Fruit fly (Drosophila melanogaster): ENCODE data around the gene bnb.

Gene bnb

DNA sequence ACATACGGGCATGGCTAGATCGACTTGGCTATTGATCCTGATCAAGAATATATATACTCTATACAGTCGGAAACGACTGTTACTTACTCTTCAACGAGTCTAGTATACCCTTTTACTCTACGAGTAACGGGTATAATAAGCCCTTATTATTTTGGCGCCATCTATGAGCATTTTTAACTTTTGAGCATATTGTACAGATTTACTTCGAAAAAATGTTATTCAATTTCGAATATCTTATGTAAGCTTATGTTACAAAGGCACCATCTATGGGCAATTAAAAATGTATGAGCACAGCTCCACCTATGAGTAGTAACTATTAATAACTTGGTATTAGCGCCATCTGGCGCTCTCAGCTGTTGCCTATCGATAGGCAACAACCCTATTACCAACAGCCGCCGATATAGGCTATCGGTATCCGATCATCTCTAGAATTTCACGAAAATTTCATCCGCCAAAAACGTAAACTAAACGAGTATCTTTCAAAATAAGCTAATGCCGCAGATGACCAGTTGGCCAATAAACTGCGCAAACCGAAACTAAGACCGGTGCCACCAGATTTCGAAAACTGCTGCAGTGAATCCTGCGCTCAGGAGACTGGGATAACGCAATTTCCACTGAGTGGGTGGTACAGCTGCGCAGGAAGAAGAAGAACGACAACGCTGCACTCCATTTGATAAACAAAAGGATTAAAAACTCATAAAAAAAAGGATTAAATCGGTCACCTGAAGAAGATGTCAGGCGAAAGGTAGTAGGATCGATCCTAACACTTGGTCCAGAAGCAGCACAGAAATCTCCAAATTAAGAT lies 45.9 kb upstream of the bnb start, which contains the start of gene htk (continued):
- TF ChIP-seq CG11456 (GFP tag; IDR thresholded peaks at IDR 0.05) (peak; percentile 95), sens-2 (GFP tag; IDR thresholded peaks at IDR 0.05) (peak; percentile 49; the same call in 1 of the 2 replicates), CG6254 (GFP tag; optimal IDR thresholded peaks at IDR 0.05) (no peak), nerfin-2 (GFP tag; IDR thresholded peaks at IDR 0.05; ENCODE audit: partially characterized antibody) (peak; percentile 70; the same call in 1 of the 2 replicates), pita (GFP tag; optimal IDR thresholded peaks at IDR 0.05) (peak; percentile 51), Atf-2 (GFP tag; optimal IDR thresholded peaks at IDR 0.05) (peak; percentile 65), Kr (GFP tag; optimal IDR thresholded peaks at IDR 0.05) (peak; percentile 57), Mrtf (GFP tag; IDR thresholded peaks at IDR 0.05) (peak; percentile 69; the same call in 1 of the 3 replicates), CG18619 (GFP tag; optimal IDR thresholded peaks at IDR 0.05) (peak; percentile 45), shn (GFP tag; optimal IDR thresholded peaks at IDR 0.05) (peak; percentile 77), en (GFP tag; optimal IDR thresholded peaks at IDR 0.05) (peak; percentile 54), NfI (GFP tag; optimal IDR thresholded peaks at IDR 0.05) (peak; percentile 74), dm (GFP tag; optimal IDR thresholded peaks at IDR 0.05) (peak; percentile 52), CG16863 (GFP tag; optimal IDR thresholded peaks at IDR 0.05) (peak; percentile 22), CG13123 (GFP tag; optimal IDR thresholded peaks at IDR 0.05) (peak; percentile 28), CG13894 (tag; optimal IDR thresholded peaks at IDR 0.05) (peak; percentile 93), CG9215 (GFP tag; IDR thresholded peaks at IDR 0.05) (peak; percentile 50; the same call in 1 of the 2 replicates), bcd (GFP tag; optimal IDR thresholded peaks at IDR 0.05) (peak; percentile 45), bowl (GFP tag; IDR thresholded peaks at IDR 0.05) (no peak), CG15073 (GFP tag; optimal IDR thresholded peaks at IDR 0.05) (no peak), inv (GFP tag; IDR thresholded peaks at IDR 0.05; ENCODE audit: partially characterized antibody) (peak; percentile 86), Nf-YA (GFP tag; IDR thresholded peaks at IDR 0.05) (no peak), Max (GFP tag; optimal IDR thresholded peaks at IDR 0.05) (peak; percentile 13), salm (tag; optimal IDR thresholded peaks at IDR 0.05) (no peak), NK7.1 (GFP tag; optimal IDR thresholded peaks at IDR 0.05) (peak; percentile 25), tio (GFP tag; optimal IDR thresholded peaks at IDR 0.05) (no peak), CG31441 (GFP tag; IDR thresholded peaks at IDR 0.05) (peak; percentile 40; the same call in 1 of the 2 replicates), CG15696 (tag; optimal IDR thresholded peaks at IDR 0.05) (peak; percentile 78), CG14014 (GFP tag; IDR thresholded peaks at IDR 0.05) (peak; percentile 55; the same call in 1 of the 2 replicates), prd (optimal IDR thresholded peaks at IDR 0.05) (no peak), prd (GFP tag; IDR thresholded peaks at IDR 0.05) (peak; percentile 72; the same call in 2 of the 3 replicates), stwl (tag; optimal IDR thresholded peaks at IDR 0.05) (peak; percentile 54), CG13287 (GFP tag; IDR thresholded peaks at IDR 0.05; ENCODE audit: partially characterized antibody) (peak; percentile 89), twi (tag; optimal IDR thresholded peaks at IDR 0.05) (peak; percentile 36), Asciz (GFP tag; optimal IDR thresholded peaks at IDR 0.05) (peak; percentile 43), B-H1 (GFP tag; IDR thresholded peaks at IDR 0.05) (no peak; the same call in 2 of the 3 replicates), Xbp1 (GFP tag; optimal IDR thresholded peaks at IDR 0.05) (peak; percentile 82), pzg (GFP tag; optimal IDR thresholded peaks at IDR 0.05) (peak; percentile 94), CG6689 (GFP tag; IDR thresholded peaks at IDR 0.05) (peak; percentile 23; the same call in 1 of the 2 replicates), CG43689 (GFP tag; IDR thresholded peaks at IDR 0.05) (no peak), CG11398 (GFP tag; optimal IDR thresholded peaks at IDR 0.05) (peak; percentile 31), CG9817 (tag; optimal IDR thresholded peaks at IDR 0.05) (peak; percentile 52), B-H2 (GFP tag; optimal IDR thresholded peaks at IDR 0.05) (peak; percentile 72), az2 (GFP tag; optimal IDR thresholded peaks at IDR 0.05) (peak; percentile 76), dysf (GFP tag; IDR thresholded peaks at IDR 0.05) (peak; percentile 76), Med (GFP tag) (peak; percentile 97), Doc3 (GFP tag; IDR thresholded peaks at IDR 0.05; ENCODE audit: partially characterized antibody) (peak; percentile 70; the same call in 2 of the 3 replicates), Drgx (GFP tag; IDR thresholded peaks at IDR 0.05) (0 out of 2 replicates have a peak, but pooled peaks have one; percentile 29), sob (GFP tag; IDR thresholded peaks at IDR 0.05) (peak; percentile 79)
